Worm (Caenorhabditis elegans) whole organism, mixed stage, embryonic: ENCODE measurements around the gene Y49F6B.12.

Experiments
- elt-1 ChIP-seq: sonication (generic microtip); optimal IDR thresholded peaks from 2 replicates; lab custom pipeline; 2017; ENCODE audit warnings: missing genetic modification characterization, mild to moderate bottlenecking, missing compliant biosample characterization, antibody characterized with exemption, moderate library complexity, borderline replicate concordance; ENCODE audit not compliant: insufficient read depth
- elt-3 ChIP-seq: fragments of 150-350 bp; optimal IDR thresholded peaks from 2 replicates; lab custom pipeline; 2014; ENCODE audit warnings: missing biosample characterization, missing genetic modification characterization
- hlh-1 ChIP-seq: fragments of 150-350 bp; optimal IDR thresholded peaks from 2 replicates; lab custom pipeline; 2014; ENCODE audit warnings: missing biosample characterization, missing genetic modification reagents, missing genetic modification characterization
- lin-13 ChIP-seq: fragments of 150-350 bp; optimal IDR thresholded peaks from 2 replicates; lab custom pipeline; 2014; ENCODE audit warnings: missing biosample characterization, missing genetic modification characterization
- lsy-2 ChIP-seq: fragments of 150-350 bp; optimal IDR thresholded peaks from 2 replicates; lab custom pipeline; 2014; ENCODE audit warnings: missing biosample characterization, missing genetic modification characterization
- nhr-12 ChIP-seq: fragments of 150-350 bp; optimal IDR thresholded peaks from 2 replicates; lab custom pipeline; 2014; ENCODE audit warnings: missing biosample characterization, missing genetic modification characterization
- nhr-237 ChIP-seq: fragments of 150-350 bp; optimal IDR thresholded peaks from 2 replicates; lab custom pipeline; 2014; ENCODE audit warnings: missing biosample characterization, missing genetic modification characterization
- nhr-28 ChIP-seq: fragments of 150-350 bp; optimal IDR thresholded peaks from 2 replicates; lab custom pipeline; 2014; ENCODE audit warnings: missing biosample characterization, missing genetic modification characterization
- nhr-76 ChIP-seq: sonication (generic microtip); optimal IDR thresholded peaks from 2 replicates; lab custom pipeline; 2017; ENCODE audit warnings: missing biosample characterization, missing genetic modification characterization
- pha-4 ChIP-seq: fragments of 150-350 bp; optimal IDR thresholded peaks from 2 replicates; lab custom pipeline; 2018; ENCODE audit warnings: missing biosample characterization, missing genetic modification reagents, missing genetic modification characterization
- sptf-1 ChIP-seq: sonication (generic microtip); optimal IDR thresholded peaks from 2 replicates; lab custom pipeline; 2017; ENCODE audit warnings: mild to moderate bottlenecking, missing genetic modification characterization, moderate library complexity, missing compliant biosample characterization
- unc-62 ChIP-seq: fragments of 150-350 bp; optimal IDR thresholded peaks from 2 replicates; lab custom pipeline; 2014; ENCODE audit warnings: missing biosample characterization, missing genetic modification reagents, missing genetic modification characterization
- ztf-11 ChIP-seq: fragments of 150-350 bp; optimal IDR thresholded peaks from 2 replicates; lab custom pipeline; 2014; ENCODE audit warnings: missing biosample characterization, missing genetic modification characterization

DNA sequence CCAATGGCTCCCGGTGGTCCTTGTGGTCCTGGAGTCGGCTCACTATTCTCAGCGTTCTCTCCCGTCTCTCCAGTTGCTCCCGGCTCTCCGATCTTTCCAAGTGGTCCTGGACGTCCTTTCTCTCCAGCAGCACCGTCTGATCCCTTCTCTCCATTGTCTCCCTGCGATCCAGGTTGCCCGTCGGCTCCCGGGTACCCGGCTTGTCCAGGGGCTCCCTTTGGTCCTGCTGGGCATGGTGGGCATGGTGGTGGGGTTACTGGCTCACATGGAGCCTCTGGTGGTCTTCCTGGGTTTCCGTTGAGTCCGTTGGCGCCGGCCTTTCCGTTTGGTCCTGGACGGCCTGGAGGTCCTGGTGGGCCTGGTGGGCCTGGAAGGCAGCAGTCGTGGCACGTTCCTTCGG is 28.2 kb upstream of the Y49F6B.12 start:
- TF ChIP-seq nhr-237 (tag; lab: Kevin White, UChicago): no peak
- TF ChIP-seq elt-3 (tag; lab: Kevin White, UChicago): no peak
- no peak for TF ChIP-seq lsy-2 (tag; lab: Kevin White, UChicago)
- no peak for TF ChIP-seq lin-13 (tag; lab: Kevin White, UChicago)
- no peak for TF ChIP-seq pha-4 (tag; lab: Kevin White, UChicago)
- TF ChIP-seq sptf-1 (tag; lab: Kevin White, UChicago): no peak
- no peak for TF ChIP-seq unc-62
- no peak for TF ChIP-seq nhr-76 (tag; lab: Kevin White, UChicago)
- TF ChIP-seq nhr-12: no peak
- no peak for TF ChIP-seq elt-1 (tag; lab: Kevin White, UChicago)
- TF ChIP-seq ztf-11 (tag; lab: Kevin White, UChicago): no peak
- no peak for TF ChIP-seq nhr-28 (tag; lab: Kevin White, UChicago)
- TF ChIP-seq hlh-1 (tag; lab: Kevin White, UChicago): no peak
